Worm (Caenorhabditis elegans) whole organism, L3 larva: ENCODE results near the gene K01A11.1.

Source experiments
- R02D3.7 ChIP-seq: fragments of 150-350 bp; optimal IDR thresholded peaks from 2 replicates; lab custom pipeline; 2014; ENCODE audit warnings: missing biosample characterization, missing genetic modification characterization
- aly-2 ChIP-seq: fragments of 150-350 bp; optimal IDR thresholded peaks from 2 replicates; lab custom pipeline; 2014; ENCODE audit warnings: missing biosample characterization, missing genetic modification characterization
- ama-1 ChIP-seq: fragments of 150-350 bp; optimal IDR thresholded peaks from 2 replicates; lab custom pipeline; 2018
- ceh-28 ChIP-seq: fragments of 150-350 bp; optimal IDR thresholded peaks from 2 replicates; lab custom pipeline; 2014; ENCODE audit warnings: missing biosample characterization, missing genetic modification reagents, missing genetic modification characterization
- ceh-82 ChIP-seq: fragments of 150-350 bp; optimal IDR thresholded peaks from 2 replicates; lab custom pipeline; 2014; ENCODE audit warnings: missing biosample characterization, missing genetic modification characterization
- ceh-9 ChIP-seq: sonication (generic microtip); optimal IDR thresholded peaks from 2 replicates; lab custom pipeline; 2018; ENCODE audit warnings: missing biosample characterization, missing genetic modification characterization
- egl-27 ChIP-seq: sonication (generic microtip); optimal IDR thresholded peaks from 4 replicates; lab custom pipeline; 2017; ENCODE audit warnings: missing biosample characterization, missing genetic modification reagents, missing genetic modification characterization
- egl-5 ChIP-seq: fragments of 150-350 bp; optimal IDR thresholded peaks from 2 replicates; lab custom pipeline; 2017; ENCODE audit warnings: missing biosample characterization, missing genetic modification reagents, missing genetic modification characterization, inconsistent platforms
- elt-1 ChIP-seq: fragments of 150-350 bp; optimal IDR thresholded peaks from 2 replicates; lab custom pipeline; 2014; ENCODE audit warnings: missing biosample characterization, missing genetic modification characterization
- elt-2 ChIP-seq: sonication (generic microtip); optimal IDR thresholded peaks from 2 replicates; lab custom pipeline; 2016; ENCODE audit warnings: missing genetic modification reagents, mild to moderate bottlenecking, missing genetic modification characterization, missing compliant biosample characterization
- elt-3 ChIP-seq, 3 experiments: fragments of 150-350 bp in 1 of 3; sonication (generic microtip) in 2 of 3; optimal IDR thresholded peaks; 2 replicates in 2 of 3; 4 replicates in 1 of 3; lab custom pipeline; 2014 to 2017; ENCODE audit warnings: missing biosample characterization in 3 of 3, missing genetic modification characterization in 3 of 3
- eor-1 ChIP-seq, 2 experiments: fragments of 150-350 bp; optimal IDR thresholded peaks; 2 replicates each; lab custom pipeline; 2014 to 2018; ENCODE audit warnings: missing biosample characterization in 2 of 2, missing genetic modification characterization in 2 of 2
- fkh-2 ChIP-seq: fragments of 150-350 bp; optimal IDR thresholded peaks from 2 replicates; lab custom pipeline; 2014; ENCODE audit warnings: missing biosample characterization, missing genetic modification reagents, missing genetic modification characterization
- hmg-11 ChIP-seq: sonication (generic microtip); optimal IDR thresholded peaks from 2 replicates; lab custom pipeline; 2016; ENCODE audit warnings: missing genetic modification characterization, missing compliant biosample characterization
- jun-1 ChIP-seq: fragments of 150-350 bp; optimal IDR thresholded peaks from 2 replicates; lab custom pipeline; 2014; ENCODE audit warnings: missing biosample characterization, missing genetic modification reagents, missing genetic modification characterization
- lin-15B ChIP-seq: fragments of 150-350 bp; optimal IDR thresholded peaks from 2 replicates; lab custom pipeline; 2014; ENCODE audit warnings: missing biosample characterization, missing genetic modification characterization
- lin-39 ChIP-seq: fragments of 150-350 bp; optimal IDR thresholded peaks from 2 replicates; lab custom pipeline; 2018; ENCODE audit warnings: missing biosample characterization, missing genetic modification reagents, missing genetic modification characterization
- lsy-12 ChIP-seq: sonication (generic microtip); optimal IDR thresholded peaks from 2 replicates; lab custom pipeline; 2016; ENCODE audit warnings: mild to moderate bottlenecking, missing genetic modification characterization, missing compliant biosample characterization
- mdl-1 ChIP-seq: fragments of 150-350 bp; optimal IDR thresholded peaks from 2 replicates; lab custom pipeline; 2014; ENCODE audit warnings: missing biosample characterization, missing genetic modification characterization
- mml-1 ChIP-seq: fragments of 150-350 bp; sonication (generic microtip); optimal IDR thresholded peaks from 3 replicates; lab custom pipeline; 2014; ENCODE audit warnings: missing biosample characterization, missing genetic modification characterization
- nfya-1 ChIP-seq: sonication (generic microtip); optimal IDR thresholded peaks from 2 replicates; lab custom pipeline; 2017; ENCODE audit warnings: missing genetic modification characterization, mild to moderate bottlenecking, missing compliant biosample characterization, antibody characterized with exemption, moderate library complexity; ENCODE audit not compliant: insufficient read depth
- nhr-11 ChIP-seq: fragments of 150-350 bp; optimal IDR thresholded peaks from 2 replicates; lab custom pipeline; 2014; ENCODE audit warnings: missing biosample characterization, missing genetic modification characterization
- nhr-23 ChIP-seq: fragments of 150-350 bp; optimal IDR thresholded peaks from 2 replicates; lab custom pipeline; 2014; ENCODE audit warnings: missing biosample characterization, missing genetic modification reagents, missing genetic modification characterization
- nhr-25 ChIP-seq: sonication (generic microtip); optimal IDR thresholded peaks from 2 replicates; lab custom pipeline; 2017; ENCODE audit warnings: missing biosample characterization, missing genetic modification characterization
- nhr-28 ChIP-seq: fragments of 150-350 bp; optimal IDR thresholded peaks from 2 replicates; lab custom pipeline; 2014; ENCODE audit warnings: missing biosample characterization, missing genetic modification characterization
- nhr-76 ChIP-seq: fragments of 150-350 bp; sonication (generic microtip); optimal IDR thresholded peaks from 5 replicates; lab custom pipeline; 2014; ENCODE audit warnings: missing biosample characterization, missing genetic modification characterization
- nhr-77 ChIP-seq: fragments of 150-350 bp; optimal IDR thresholded peaks from 2 replicates; lab custom pipeline; 2014; ENCODE audit warnings: missing biosample characterization, missing genetic modification characterization
- pha-4 ChIP-seq: fragments of 150-350 bp; optimal IDR thresholded peaks from 2 replicates; lab custom pipeline; 2014; ENCODE audit warnings: missing biosample characterization, missing genetic modification reagents, missing genetic modification characterization
- pqm-1 ChIP-seq: fragments of 150-350 bp; optimal IDR thresholded peaks from 2 replicates; lab custom pipeline; 2017; ENCODE audit warnings: missing biosample characterization, missing genetic modification characterization, inconsistent platforms
- sea-2 ChIP-seq: fragments of 150-350 bp; sonication (generic microtip); optimal IDR thresholded peaks from 4 replicates; lab custom pipeline; 2014; ENCODE audit warnings: missing biosample characterization, missing genetic modification reagents, missing genetic modification characterization
- skn-1 ChIP-seq: fragments of 150-350 bp; optimal IDR thresholded peaks from 2 replicates; lab custom pipeline; 2014; ENCODE audit warnings: missing biosample characterization, missing genetic modification characterization
- snpc-4 ChIP-seq: fragments of 150-350 bp; optimal IDR thresholded peaks from 2 replicates; lab custom pipeline; 2014; ENCODE audit warnings: missing biosample characterization, missing genetic modification characterization
- tbx-2 ChIP-seq: sonication (generic microtip); optimal IDR thresholded peaks from 2 replicates; lab custom pipeline; 2016; ENCODE audit warnings: mild to moderate bottlenecking, missing genetic modification characterization, missing compliant biosample characterization
- unc-62 ChIP-seq: fragments of 150-350 bp; sonication (generic microtip); optimal IDR thresholded peaks from 4 replicates; lab custom pipeline; 2014; ENCODE audit warnings: missing biosample characterization, missing genetic modification reagents, missing genetic modification characterization
- zag-1 ChIP-seq: fragments of 150-350 bp; optimal IDR thresholded peaks from 2 replicates; lab custom pipeline; 2014; ENCODE audit warnings: missing biosample characterization, missing genetic modification characterization

The K01A11.1 gene

DNA sequence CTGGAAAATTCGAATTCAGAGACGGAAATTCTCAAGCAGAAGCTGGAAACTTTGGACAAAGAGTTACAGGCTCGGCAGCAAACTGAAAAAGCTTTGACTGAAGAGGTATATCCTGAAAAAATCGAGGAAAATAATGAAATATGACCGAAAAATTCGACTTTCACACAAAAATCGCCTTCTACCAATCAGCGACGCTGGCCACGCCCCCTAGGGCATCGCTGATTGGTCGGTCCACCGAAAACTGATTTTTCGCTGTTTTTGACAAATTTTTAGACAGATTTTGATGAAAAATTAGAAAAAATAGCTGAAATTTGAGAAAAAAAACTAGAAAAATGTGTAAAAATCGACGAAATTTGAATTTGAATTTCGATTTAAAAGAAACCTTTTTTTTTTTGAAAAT is 12.4 kb downstream of the K01A11.1 start:
- TF ChIP-seq nfya-1 (tag; lab: Kevin White, UChicago) (peak; percentile 97), unc-62 (GFP tag; lab: Kevin White, UChicago) (no peak), elt-1 (tag; lab: Kevin White, UChicago) (no peak)

ce11 chrIII:3417453-3417852 is 13.8 kb downstream of the K01A11.1 start:
- TF ChIP-seq mml-1, result no peak
- TF ChIP-seq nfya-1 (tag; lab: Kevin White, UChicago), result peak; percentile 87

ce11 chrIII:3414412-3414811 is 16.9 kb downstream of the K01A11.1 start:
- TF ChIP-seq hmg-11, result no peak
- TF ChIP-seq mml-1, result no peak
- no peak for TF ChIP-seq nhr-25
- no peak for TF ChIP-seq unc-62 (GFP tag; lab: Kevin White, UChicago)

- TF ChIP-seq snpc-4 (tag; lab: Kevin White, UChicago) (no peak), nhr-77 (tag; lab: Kevin White, UChicago) (no peak), skn-1 (tag; lab: Kevin White, UChicago) (no peak), sea-2 (no peak), tbx-2 (tag; lab: Kevin White, UChicago) (no peak), elt-3 (tag; optimal IDR thresholded peaks at IDR 0.05; lab: Kevin White, UChicago) (no peak), nhr-11 (tag; lab: Kevin White, UChicago) (no peak), pqm-1 (tag; lab: Kevin White, UChicago) (no peak), ceh-82 (tag; lab: Kevin White, UChicago) (no peak), mdl-1 (tag; lab: Kevin White, UChicago) (no peak), nhr-25 (no peak), pha-4 (tag; lab: Kevin White, UChicago) (no peak), egl-27 (no peak), eor-1 (tag; optimal IDR thresholded peaks at IDR 0.05; lab: Kevin White, UChicago) (no peak)
These were observed 17.8 kb downstream of the K01A11.1 start for ce11 chrIII:3413437-3413836.

DNA sequence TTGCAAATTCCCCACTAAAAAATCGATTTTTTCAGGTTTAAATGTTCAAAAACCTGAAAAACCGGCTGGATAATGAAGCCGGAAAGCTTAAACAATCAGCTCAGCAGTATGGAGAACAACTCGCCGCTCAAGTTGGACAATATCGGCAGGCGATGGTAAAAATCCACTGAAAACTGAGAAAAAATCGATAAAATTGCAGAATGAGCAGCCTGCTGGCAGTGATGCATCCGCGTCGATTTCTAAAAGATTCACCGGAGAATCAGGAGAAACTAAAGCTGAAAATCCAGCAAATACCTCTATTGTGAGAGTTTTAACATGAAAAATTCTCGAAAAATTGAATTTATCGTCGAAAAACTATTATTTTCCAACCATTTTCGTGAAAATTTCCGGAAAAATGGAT is 25.8 kb downstream of the K01A11.1 start, which contains the start of gene golg-4:
Gene golg-4, plus strand, starts transcription at position 34 of the 400 bp plus-strand sequence.
- TF ChIP-seq ama-1 (lab: Kevin White, UChicago), result peak; percentile 54
- no peak for TF ChIP-seq ceh-9
- TF ChIP-seq, all 47 proteins: peak for 1

ce11 chrIII:3404354-3404913 is 26.9 kb downstream of the K01A11.1 start, which contains the start of the genes npp-9 and F59A2.5:
Gene npp-9 (minus strand): TSS chrIII:3404479.
Gene F59A2.5 (plus strand): TSS chrIII:3404863.
- TF ChIP-seq ceh-82 (tag; lab: Kevin White, UChicago), result no peak
- peak; percentile 80 for TF ChIP-seq nfya-1 (tag; lab: Kevin White, UChicago)
- TF ChIP-seq jun-1, result no peak
- no peak for TF ChIP-seq nhr-28 (tag; lab: Kevin White, UChicago)
- TF ChIP-seq zag-1, result no peak
- peak; percentile 2 for TF ChIP-seq pqm-1 (tag; lab: Kevin White, UChicago)
- TF ChIP-seq aly-2 (tag; lab: Kevin White, UChicago), result no peak
- TF ChIP-seq elt-3 (tag; optimal IDR thresholded peaks at IDR 0.05; lab: Kevin White, UChicago), result peak in 1 of 3 experiments; percentile 7
- TF ChIP-seq lin-15B, result peak; percentile 73
- TF ChIP-seq mdl-1 (tag; lab: Kevin White, UChicago), result no peak
- TF ChIP-seq egl-27, result no peak
- no peak for TF ChIP-seq elt-2 (tag; lab: Kevin White, UChicago)
- TF ChIP-seq fkh-2 (tag; lab: Kevin White, UChicago), result no peak
- no peak for TF ChIP-seq ceh-28 (tag; lab: Kevin White, UChicago)
- TF ChIP-seq skn-1 (tag; lab: Kevin White, UChicago), result no peak
- no peak for TF ChIP-seq snpc-4 (tag; lab: Kevin White, UChicago)
- peak; percentile 95 for TF ChIP-seq R02D3.7 (tag; lab: Kevin White, UChicago)
- TF ChIP-seq nhr-76 (tag; lab: Kevin White, UChicago), result no peak
- peak; percentile 77 for TF ChIP-seq pha-4 (tag; lab: Kevin White, UChicago)
- peak; percentile 48 for TF ChIP-seq nhr-23 (tag; lab: Kevin White, UChicago)
- TF ChIP-seq nhr-25, result peak; percentile 40
- TF ChIP-seq lin-39, result peak; percentile 53
- TF ChIP-seq lsy-12, result no peak
- TF ChIP-seq hmg-11, result peak; percentile 33
- no peak for TF ChIP-seq egl-5 (tag; lab: Kevin White, UChicago)
